Worm (Caenorhabditis elegans): ENCODE data around the gene pgap-1.
A peak's percentile ranks its signal among the peaks of the same experiment; 100 is the strongest.

The pgap-1 gene

ce11 chrV:11217394-11217793, 24.3 kb upstream of the pgap-1 start, which contains the start of gene cyp-29A2:
TSS of gene cyp-29A2 (plus strand) at chrV:11217583.
- TF ChIP-seq elt-2 (tag; optimal IDR thresholded peaks at IDR 0.05) (peak; percentile 17), pqm-1 (tag; optimal IDR thresholded peaks at IDR 0.05) (peak; percentile 18), aly-2 (tag; optimal IDR thresholded peaks at IDR 0.05) (no peak), mdl-1 (tag; optimal IDR thresholded peaks at IDR 0.05) (no peak), lin-15B (tag; optimal IDR thresholded peaks at IDR 0.05) (no peak), ceh-28 (tag; optimal IDR thresholded peaks at IDR 0.05) (no peak), ztf-4 (tag; optimal IDR thresholded peaks at IDR 0.05) (no peak)

ce11 chrV:11220415-11220814, 21.3 kb upstream of the pgap-1 start:
- TF ChIP-seq elt-2 (tag; optimal IDR thresholded peaks at IDR 0.05), result no peak
- TF ChIP-seq zag-1 (tag; optimal IDR thresholded peaks at IDR 0.05), result no peak
- no peak for TF ChIP-seq R02D3.7 (tag; optimal IDR thresholded peaks at IDR 0.05)
- TF ChIP-seq ztf-11 (tag; optimal IDR thresholded peaks at IDR 0.05), result no peak
- no peak for TF ChIP-seq ceh-16 (tag; optimal IDR thresholded peaks at IDR 0.05)

DNA sequence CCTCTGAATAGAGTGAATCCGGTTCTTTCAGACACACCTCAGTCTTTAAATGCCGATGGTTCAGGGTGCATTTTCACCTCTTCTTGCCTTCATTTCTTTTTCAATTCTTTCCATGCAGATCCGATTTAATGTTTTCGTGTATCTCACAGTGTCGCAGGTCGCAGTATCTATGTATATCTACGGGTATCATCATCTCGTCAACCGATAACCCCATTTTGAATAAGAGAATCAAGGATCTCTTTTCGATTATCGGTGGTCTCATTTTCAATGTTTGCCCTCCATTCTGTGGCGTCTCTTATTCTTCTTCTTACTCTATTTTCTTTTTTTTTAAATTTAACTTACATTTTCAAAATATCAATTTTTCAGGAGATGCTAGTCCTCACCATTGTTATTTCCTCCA, 20.7 kb upstream of the pgap-1 start, which contains the start of gene T19B10.2:
Gene T19B10.2, plus strand, starts transcription at position 367 of the 400 bp plus-strand sequence.
- TF ChIP-seq nhr-25 (tag; optimal IDR thresholded peaks at IDR 0.05), result no peak
- TF ChIP-seq nhr-23 (tag; optimal IDR thresholded peaks at IDR 0.05), result peak; percentile 76

ce11 chrV:11223698-11224097, 18.0 kb upstream of the pgap-1 start:
- TF ChIP-seq ZK546.5 (tag; optimal IDR thresholded peaks at IDR 0.05) (no peak), snpc-4 (tag; optimal IDR thresholded peaks at IDR 0.05) (no peak), fkh-10 (GFP tag; optimal IDR thresholded peaks at IDR 0.05) (no peak), mml-1 (tag; optimal IDR thresholded peaks at IDR 0.05) (no peak)

DNA sequence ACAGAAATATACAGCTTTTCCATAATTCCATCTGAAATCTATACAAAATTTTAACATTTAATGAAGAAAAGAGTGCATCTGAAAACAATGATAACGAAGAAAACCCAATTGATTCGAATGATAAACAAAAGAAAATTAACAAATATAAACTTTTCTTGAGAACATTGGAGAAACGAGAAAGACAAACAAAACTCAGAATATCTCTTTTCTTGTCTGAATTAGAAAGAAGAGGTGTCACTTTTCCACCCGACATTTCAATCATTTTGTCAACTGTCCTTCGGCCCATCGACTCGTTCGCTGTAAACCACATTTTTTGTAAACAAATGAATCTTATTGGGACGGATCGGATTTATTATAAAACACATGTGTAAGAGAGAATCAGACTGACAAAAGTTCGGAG, 15.7 kb upstream of the pgap-1 start, which contains the start of gene bgal-1:
Gene bgal-1, minus strand, starts transcription at position 38 of the 400 bp plus-strand sequence.
- TF ChIP-seq sea-2 (GFP tag; optimal IDR thresholded peaks at IDR 0.05), result no peak
- TF ChIP-seq nhr-12 (tag; optimal IDR thresholded peaks at IDR 0.05), result no peak
- TF ChIP-seq mdl-1 (tag; optimal IDR thresholded peaks at IDR 0.05), result no peak
- TF ChIP-seq ceh-28 (tag; optimal IDR thresholded peaks at IDR 0.05), result no peak
- TF ChIP-seq nhr-11 (tag; optimal IDR thresholded peaks at IDR 0.05), result no peak
- TF ChIP-seq fkh-2 (tag; optimal IDR thresholded peaks at IDR 0.05), result no peak
- TF ChIP-seq nhr-28 (tag; optimal IDR thresholded peaks at IDR 0.05), result no peak
- no peak for TF ChIP-seq nhr-67 (tag; optimal IDR thresholded peaks at IDR 0.05)
- TF ChIP-seq elt-3 (tag; optimal IDR thresholded peaks at IDR 0.05), result no peak
- TF ChIP-seq snpc-4 (tag; optimal IDR thresholded peaks at IDR 0.05), result no peak
- no peak for TF ChIP-seq pqm-1 (tag; optimal IDR thresholded peaks at IDR 0.05)
- peak; percentile 40 for TF ChIP-seq nhr-23 (tag; optimal IDR thresholded peaks at IDR 0.05)
- TF ChIP-seq lin-15B (tag; optimal IDR thresholded peaks at IDR 0.05), result no peak
- TF ChIP-seq nhr-25 (tag; optimal IDR thresholded peaks at IDR 0.05), result peak; percentile 21
- TF ChIP-seq nhr-237 (tag; optimal IDR thresholded peaks at IDR 0.05), result no peak
- peak; percentile 23 for TF ChIP-seq elt-2 (tag; optimal IDR thresholded peaks at IDR 0.05)
- no peak for TF ChIP-seq nhr-43 (tag; optimal IDR thresholded peaks at IDR 0.05; ENCODE audit: poor library complexity, severe bottlenecking)
- peak; percentile 1 for TF ChIP-seq tbx-2 (tag; optimal IDR thresholded peaks at IDR 0.05)
- no peak for TF ChIP-seq nhr-76 (tag; optimal IDR thresholded peaks at IDR 0.05)
- TF ChIP-seq lsy-12 (tag; optimal IDR thresholded peaks at IDR 0.05), result peak; percentile 33
- TF ChIP-seq eor-1 (tag; optimal IDR thresholded peaks at IDR 0.05), result no peak
- TF ChIP-seq R02D3.7 (tag; optimal IDR thresholded peaks at IDR 0.05), result no peak
- TF ChIP-seq elt-1 (tag; optimal IDR thresholded peaks at IDR 0.05), result no peak
- peak; percentile 69 for TF ChIP-seq ama-1 (optimal IDR thresholded peaks at IDR 0.05)
- peak; percentile 15 for TF ChIP-seq nfya-1 (tag; optimal IDR thresholded peaks at IDR 0.05; ENCODE audit: insufficient read depth)
- no peak for TF ChIP-seq aly-2 (tag; optimal IDR thresholded peaks at IDR 0.05)
- no peak for TF ChIP-seq nhr-77 (tag; optimal IDR thresholded peaks at IDR 0.05)
- TF ChIP-seq egl-27 (tag; optimal IDR thresholded peaks at IDR 0.05), result no peak
- no peak for TF ChIP-seq ceh-82 (tag; optimal IDR thresholded peaks at IDR 0.05)
- no peak for TF ChIP-seq ztf-11 (tag; optimal IDR thresholded peaks at IDR 0.05)
- TF ChIP-seq ceh-16 (tag; optimal IDR thresholded peaks at IDR 0.05), result no peak
- no peak for TF ChIP-seq hmg-11 (tag; optimal IDR thresholded peaks at IDR 0.05)
- TF ChIP-seq pha-4 (tag; optimal IDR thresholded peaks at IDR 0.05), result peak; percentile 62
- no peak for TF ChIP-seq unc-62 (GFP tag; optimal IDR thresholded peaks at IDR 0.05)
- TF ChIP-seq jun-1 (tag; optimal IDR thresholded peaks at IDR 0.05), result no peak
- TF ChIP-seq fkh-10 (GFP tag; optimal IDR thresholded peaks at IDR 0.05), result no peak
- TF ChIP-seq zag-1 (tag; optimal IDR thresholded peaks at IDR 0.05), result no peak
- TF ChIP-seq ceh-9 (tag; optimal IDR thresholded peaks at IDR 0.05), result no peak
- no peak for TF ChIP-seq ztf-4 (tag; optimal IDR thresholded peaks at IDR 0.05)
- TF ChIP-seq ZK546.5 (tag; optimal IDR thresholded peaks at IDR 0.05), result no peak
- no peak for TF ChIP-seq mml-1 (tag; optimal IDR thresholded peaks at IDR 0.05)
- TF ChIP-seq daf-12 (tag; optimal IDR thresholded peaks at IDR 0.05), result no peak
- TF ChIP-seq egl-5 (tag; optimal IDR thresholded peaks at IDR 0.05), result no peak
- TF ChIP-seq fos-1 (tag; optimal IDR thresholded peaks at IDR 0.05), result no peak
